Worm (Caenorhabditis elegans): ENCODE results near the gene C29E4.17.

C29E4.17 gene

ce11 chrIII:7922207-7922606 lies at the start of gene C29E4.17:
C29E4.17 (plus strand) TSS chrIII:7922507.
- TF ChIP-seq ztf-4 (tag; optimal IDR thresholded peaks at IDR 0.05) (no peak), nhr-237 (tag; optimal IDR thresholded peaks at IDR 0.05) (no peak), sem-4 (tag; optimal IDR thresholded peaks at IDR 0.05) (no peak), unc-39 (tag; optimal IDR thresholded peaks at IDR 0.05) (no peak), sma-3 (GFP tag; optimal IDR thresholded peaks at IDR 0.05) (no peak), nhr-11 (tag; optimal IDR thresholded peaks at IDR 0.05) (no peak), blmp-1 (tag; optimal IDR thresholded peaks at IDR 0.05; ENCODE audit: insufficient read depth) (no peak), elt-3 (tag; optimal IDR thresholded peaks at IDR 0.05) (no peak)

ce11 chrIII:7872776-7873175 lies 49.5 kb upstream of the C29E4.17 start:
- no peak for TF ChIP-seq nhr-77 (tag; optimal IDR thresholded peaks at IDR 0.05)
- TF ChIP-seq fos-1 (tag; optimal IDR thresholded peaks at IDR 0.05): peak; percentile 27
- no peak for TF ChIP-seq ama-1 (optimal IDR thresholded peaks at IDR 0.05)
- peak; percentile 72 for TF ChIP-seq sma-3 (GFP tag; optimal IDR thresholded peaks at IDR 0.05)
- TF ChIP-seq aly-2 (tag; optimal IDR thresholded peaks at IDR 0.05): no peak
- peak; percentile 3 for TF ChIP-seq nhr-129 (tag; optimal IDR thresholded peaks at IDR 0.05)
- TF ChIP-seq nhr-25 (tag; optimal IDR thresholded peaks at IDR 0.05): peak; percentile 33
- no peak for TF ChIP-seq nhr-237 (tag; optimal IDR thresholded peaks at IDR 0.05)
- TF ChIP-seq lin-13 (GFP tag; optimal IDR thresholded peaks at IDR 0.05): no peak

- TF ChIP-seq skn-1 (tag; optimal IDR thresholded peaks at IDR 0.05) (no peak), mbf-1 (tag; optimal IDR thresholded peaks at IDR 0.05) (no peak), snpc-4 (tag; optimal IDR thresholded peaks at IDR 0.05) (no peak), ama-1 (optimal IDR thresholded peaks at IDR 0.05) (no peak), lin-39 (tag; optimal IDR thresholded peaks at IDR 0.05) (no peak), unc-39 (tag; optimal IDR thresholded peaks at IDR 0.05) (no peak), elt-1 (tag; optimal IDR thresholded peaks at IDR 0.05) (no peak), blmp-1 (tag; optimal IDR thresholded peaks at IDR 0.05; ENCODE audit: insufficient read depth) (no peak), ZK546.5 (tag; optimal IDR thresholded peaks at IDR 0.05) (no peak), mdl-1 (tag; optimal IDR thresholded peaks at IDR 0.05) (no peak), ceh-16 (tag; optimal IDR thresholded peaks at IDR 0.05) (no peak), dmd-4 (tag; optimal IDR thresholded peaks at IDR 0.05) (no peak), lin-11 (tag; optimal IDR thresholded peaks at IDR 0.05) (no peak), nhr-129 (tag; optimal IDR thresholded peaks at IDR 0.05) (no peak), Y55F3AM.14 (GFP tag; optimal IDR thresholded peaks at IDR 0.05) (no peak), sma-9 (GFP tag; optimal IDR thresholded peaks at IDR 0.05) (no peak), sma-9 (tag; optimal IDR thresholded peaks at IDR 0.05) (no peak), aly-2 (tag; optimal IDR thresholded peaks at IDR 0.05) (no peak), alr-1 (tag; optimal IDR thresholded peaks at IDR 0.05) (no peak), nhr-10 (tag; optimal IDR thresholded peaks at IDR 0.05) (no peak), mab-5 (tag; optimal IDR thresholded peaks at IDR 0.05) (no peak)
Observed at ce11 chrIII:7873481-7873880, 48.8 kb upstream of the C29E4.17 start, which contains the start of gene tyr-1. tyr-1 (plus strand) TSS chrIII:7873781.

- TF ChIP-seq nhr-25 (tag; optimal IDR thresholded peaks at IDR 0.05) (peak; percentile 24), ztf-1 (GFP tag; conservative IDR thresholded peaks at IDR 0.05) (no peak)
Observed at ce11 chrIII:7877090-7877489, 45.2 kb upstream of the C29E4.17 start.

- TF ChIP-seq lsy-2 (tag; optimal IDR thresholded peaks at IDR 0.05) (no peak), nhr-11 (tag; optimal IDR thresholded peaks at IDR 0.05) (no peak), F13H6.1 (tag; optimal IDR thresholded peaks at IDR 0.05) (no peak), ztf-11 (tag; optimal IDR thresholded peaks at IDR 0.05) (no peak), gmeb-1 (tag; optimal IDR thresholded peaks at IDR 0.05) (no peak), blmp-1 (tag; optimal IDR thresholded peaks at IDR 0.05; ENCODE audit: insufficient read depth) (no peak), sem-4 (tag; optimal IDR thresholded peaks at IDR 0.05) (no peak)
Observed at ce11 chrIII:7878852-7879329, 43.4 kb upstream of the C29E4.17 start, which contains the start of gene sup-18. sup-18 (minus strand) TSS chrIII:7878902.
